Fruit fly (Drosophila melanogaster) whole organism, embryonic: ENCODE data around the gene CG5498.
A peak's percentile ranks its signal among the peaks of the same experiment; 100 is the strongest.

ENCODE experiments used
- Abd-B ChIP-seq: fragments of 200-800 bp; sonication (Bioruptor generic); optimal IDR thresholded peaks from 2 replicates; lab custom pipeline; 2018; ENCODE audit warnings: missing biosample characterization, mild to moderate bottlenecking, missing genetic modification characterization, moderate library complexity
- Adf1 ChIP-seq: fragments of 200-800 bp; sonication (Bioruptor generic); IDR thresholded peaks from 2 replicates; pipeline ENCODE4 v1.3.6; 2022; ENCODE audit warnings: missing biosample characterization, missing genetic modification characterization
- CG10431 ChIP-seq: fragments of 200-800 bp; sonication (Bioruptor generic); optimal IDR thresholded peaks from 3 replicates; lab custom pipeline; 2018; ENCODE audit warnings: missing biosample characterization, mild to moderate bottlenecking, missing genetic modification characterization
- CG10462 ChIP-seq: fragments of 200-800 bp; sonication (Bioruptor generic); optimal IDR thresholded peaks from 2 replicates; lab custom pipeline; 2016; ENCODE audit warnings: missing biosample characterization, missing genetic modification characterization
- CG11085 ChIP-seq: fragments of 200-800 bp; sonication (Bioruptor generic); IDR thresholded peaks from 2 replicates; pipeline ENCODE4 v1.3.6; 2022; ENCODE audit warnings: missing biosample characterization, missing genetic modification characterization
- CG12104 ChIP-seq: fragments of 200-800 bp; sonication (Bioruptor generic); optimal IDR thresholded peaks from 3 replicates; lab custom pipeline; 2016; ENCODE audit warnings: missing biosample characterization, missing genetic modification characterization
- CG12942 ChIP-seq: fragments of 200-800 bp; sonication (Bioruptor generic); optimal IDR thresholded peaks from 3 replicates; lab custom pipeline; 2016; ENCODE audit warnings: missing biosample characterization, missing genetic modification characterization
- CG14965 ChIP-seq: fragments of 200-800 bp; sonication (Bioruptor generic); optimal IDR thresholded peaks from 2 replicates; lab custom pipeline; 2016; ENCODE audit warnings: missing biosample characterization, missing genetic modification characterization, borderline replicate concordance
- CG15073 ChIP-seq: fragments of 200-800 bp; sonication (Bioruptor generic); optimal IDR thresholded peaks from 2 replicates; lab custom pipeline; 2016; ENCODE audit warnings: missing biosample characterization, missing genetic modification characterization
- CG17328 ChIP-seq: fragments of 200-800 bp; sonication (Bioruptor generic); IDR thresholded peaks from 2 replicates; pipeline ENCODE4 v1.3.6; 2022; ENCODE audit warnings: missing biosample characterization, missing genetic modification characterization
- CG17385 ChIP-seq: fragments of 200-800 bp; sonication (Bioruptor generic); optimal IDR thresholded peaks from 3 replicates; lab custom pipeline; 2018; ENCODE audit warnings: missing biosample characterization, mild to moderate bottlenecking, missing genetic modification characterization
- CG17568 ChIP-seq: fragments of 200-800 bp; sonication (Bioruptor generic); optimal IDR thresholded peaks from 2 replicates; lab custom pipeline; 2018; ENCODE audit warnings: missing biosample characterization, mild to moderate bottlenecking, missing genetic modification characterization, moderate library complexity
- CG18011 ChIP-seq: fragments of 200-800 bp; sonication (Bioruptor generic); optimal IDR thresholded peaks from 2 replicates; lab custom pipeline; 2017; ENCODE audit warnings: missing biosample characterization, missing genetic modification characterization, mild to moderate bottlenecking, moderate library complexity, missing genotype
- CG1832 ChIP-seq: fragments of 200-800 bp; sonication (Bioruptor generic); optimal IDR thresholded peaks from 2 replicates; lab custom pipeline; 2017; ENCODE audit warnings: missing biosample characterization, mild to moderate bottlenecking, missing genetic modification characterization, inconsistent platforms
- CG18764 ChIP-seq: fragments of 200-800 bp; sonication (Bioruptor generic); optimal IDR thresholded peaks from 3 replicates; lab custom pipeline; 2016; ENCODE audit warnings: missing biosample characterization, missing genetic modification characterization
- CG31388 ChIP-seq: fragments of 200-800 bp; sonication (Bioruptor generic); optimal IDR thresholded peaks from 2 replicates; lab custom pipeline; 2016; ENCODE audit warnings: missing biosample characterization, missing genetic modification characterization
- CG5953 ChIP-seq: fragments of 200-800 bp; sonication (Bioruptor generic); IDR thresholded peaks from 2 replicates; pipeline ENCODE4 v1.3.6; 2022; ENCODE audit warnings: missing biosample characterization, missing genetic modification characterization
- CG6175 ChIP-seq: fragments of 200-800 bp; sonication (Bioruptor generic); IDR thresholded peaks from 3 replicates; pipeline ENCODE4 v1.3.6; 2022; ENCODE audit warnings: missing biosample characterization, missing genetic modification characterization
- CG6813 ChIP-seq: fragments of 200-800 bp; sonication (Bioruptor generic); optimal IDR thresholded peaks from 2 replicates; lab custom pipeline; 2017; ENCODE audit warnings: missing biosample characterization, missing genetic modification characterization, mild to moderate bottlenecking, moderate library complexity, missing genetic modification reagents
- CG7987 ChIP-seq: fragments of 200-800 bp; sonication (Bioruptor generic); optimal IDR thresholded peaks from 2 replicates; lab custom pipeline; 2018; ENCODE audit warnings: missing biosample characterization, mild to moderate bottlenecking, missing genetic modification characterization, moderate library complexity
- CG8924 ChIP-seq: fragments of 200-800 bp; optimal IDR thresholded peaks from 3 replicates; lab custom pipeline; 2019; ENCODE audit warnings: missing biosample characterization, mild to moderate bottlenecking, missing genetic modification characterization, moderate library complexity
- CG9215 ChIP-seq: fragments of 200-800 bp; sonication (Bioruptor generic); IDR thresholded peaks from 2 replicates; pipeline ENCODE4 v1.3.6; 2022; ENCODE audit warnings: missing biosample characterization, missing genetic modification characterization
- CG9609 ChIP-seq: fragments of 200-800 bp; sonication (Bioruptor generic); optimal IDR thresholded peaks from 3 replicates; lab custom pipeline; 2016; ENCODE audit warnings: missing biosample characterization, missing genetic modification characterization
- Deaf1 ChIP-seq: fragments of 200-800 bp; optimal IDR thresholded peaks from 3 replicates; lab custom pipeline; 2019; ENCODE audit warnings: missing biosample characterization, mild to moderate bottlenecking, missing genetic modification characterization, moderate library complexity
- HmgZ ChIP-seq: fragments of 200-800 bp; sonication (Bioruptor generic); optimal IDR thresholded peaks from 2 replicates; lab custom pipeline; 2018; ENCODE audit warnings: missing biosample characterization, mild to moderate bottlenecking, missing genetic modification characterization
- Hr39 ChIP-seq: fragments of >200 bp; optimal IDR thresholded peaks from 2 replicates; lab custom pipeline; 2017
- Hsf ChIP-seq: fragments of 200-800 bp; sonication (Bioruptor generic); optimal IDR thresholded peaks from 3 replicates; lab custom pipeline; 2016; ENCODE audit warnings: missing biosample characterization, missing genetic modification characterization
- Jarid2 ChIP-seq: fragments of 200-800 bp; sonication (Bioruptor generic); optimal IDR thresholded peaks from 3 replicates; lab custom pipeline; 2017; ENCODE audit warnings: mild to moderate bottlenecking, missing biosample characterization, missing genetic modification reagents, missing genetic modification characterization
- Kr ChIP-seq: fragments of 200-800 bp; sonication (Bioruptor generic); optimal IDR thresholded peaks from 2 replicates; lab custom pipeline; 2017; ENCODE audit warnings: missing biosample characterization, mild to moderate bottlenecking, missing genetic modification characterization
- Mrtf ChIP-seq: fragments of 200-800 bp; sonication (Bioruptor generic); IDR thresholded peaks from 3 replicates; pipeline ENCODE4 v1.3.6; 2022; ENCODE audit warnings: missing biosample characterization, missing genetic modification characterization
- Optix ChIP-seq: fragments of 200-800 bp; sonication (Bioruptor generic); IDR thresholded peaks from 3 replicates; pipeline ENCODE4 v1.3.6; 2022; ENCODE audit warnings: missing biosample characterization, missing genetic modification characterization
- Poxn ChIP-seq: fragments of 200-800 bp; sonication (Bioruptor generic); IDR thresholded peaks from 2 replicates; pipeline ENCODE4 v1.3.6; 2022; ENCODE audit warnings: missing biosample characterization, missing genetic modification characterization
- TFAM ChIP-seq: fragments of 200-800 bp; sonication (Bioruptor generic); optimal IDR thresholded peaks from 2 replicates; lab custom pipeline; 2017; ENCODE audit warnings: missing biosample characterization, missing genetic modification characterization, inconsistent platforms
- Vsx1 ChIP-seq: fragments of 200-800 bp; sonication (Bioruptor generic); optimal IDR thresholded peaks from 2 replicates; lab custom pipeline; 2017; ENCODE audit warnings: missing biosample characterization, mild to moderate bottlenecking, missing genetic modification characterization, missing genetic modification reagents
- bigmax ChIP-seq: fragments of 200-800 bp; sonication (Bioruptor generic); optimal IDR thresholded peaks from 2 replicates; lab custom pipeline; 2018; ENCODE audit warnings: missing biosample characterization, mild to moderate bottlenecking, missing genetic modification characterization
- chn ChIP-seq: fragments of 200-800 bp; sonication (Bioruptor generic); optimal IDR thresholded peaks from 2 replicates; lab custom pipeline; 2016; ENCODE audit warnings: missing biosample characterization, missing genetic modification characterization
- cwo ChIP-seq: fragments of 200-800 bp; sonication (Bioruptor generic); optimal IDR thresholded peaks from 3 replicates; lab custom pipeline; 2017; ENCODE audit warnings: missing biosample characterization, missing genetic modification characterization, mild to moderate bottlenecking, moderate library complexity, missing genetic modification reagents
- fd102C ChIP-seq: fragments of 200-800 bp; sonication (Bioruptor generic); optimal IDR thresholded peaks from 2 replicates; lab custom pipeline; 2018; ENCODE audit warnings: missing biosample characterization, mild to moderate bottlenecking, missing genetic modification characterization, moderate library complexity
- ftz-f1 ChIP-seq: fragments of 200-800 bp; sonication (Bioruptor generic); optimal IDR thresholded peaks from 2 replicates; lab custom pipeline; 2016; ENCODE audit warnings: missing biosample characterization, missing genetic modification characterization
- gcm2 ChIP-seq: fragments of 200-800 bp; sonication (Bioruptor generic); optimal IDR thresholded peaks from 2 replicates; lab custom pipeline; 2016; ENCODE audit warnings: missing biosample characterization, missing genetic modification characterization
- gsb-n ChIP-seq: fragments of 200-800 bp; sonication (Bioruptor generic); optimal IDR thresholded peaks from 3 replicates; lab custom pipeline; 2018; ENCODE audit warnings: missing biosample characterization, mild to moderate bottlenecking, missing genetic modification characterization
- hkb ChIP-seq, 2 experiments: fragments of 200-800 bp in 1 of 2; fragments of >200 bp in 1 of 2; sonication (Bioruptor generic) in 1 of 2; IDR thresholded peaks in 1 of 2; optimal IDR thresholded peaks in 1 of 2; 2 replicates each; pipeline versions ENCODE4 v1.3.6 to Lab custom; 2017 to 2022; ENCODE audit warnings: missing biosample characterization in 1 of 2, missing genetic modification characterization in 1 of 2
- ind ChIP-seq: fragments of 200-800 bp; sonication (Bioruptor generic); optimal IDR thresholded peaks from 3 replicates; lab custom pipeline; 2016; ENCODE audit warnings: missing biosample characterization, missing genetic modification characterization
- pan ChIP-seq, 4 experiments: fragments of >200 bp in 3 of 4; fragments of 200-800 bp in 1 of 4; sonication (Bioruptor generic) in 1 of 4; optimal IDR thresholded peaks in 3 of 4; IDR thresholded peaks in 1 of 4; 2 replicates each; pipeline versions ENCODE4 v1.3.6 to Lab custom; 2017 to 2022; ENCODE audit warnings: missing biosample characterization in 2 of 4, missing genetic modification characterization in 2 of 4, mixed read lengths in 1 of 4
- run ChIP-seq: fragments of 200-800 bp; sonication (Bioruptor generic); optimal IDR thresholded peaks from 3 replicates; lab custom pipeline; 2018; ENCODE audit warnings: missing biosample characterization, mild to moderate bottlenecking, missing genetic modification characterization
- salm ChIP-seq: fragments of 200-800 bp; sonication (Bioruptor generic); optimal IDR thresholded peaks from 2 replicates; lab custom pipeline; 2018; ENCODE audit warnings: missing biosample characterization, mild to moderate bottlenecking, missing genetic modification characterization
- tup ChIP-seq: fragments of 200-800 bp; sonication (Bioruptor generic); optimal IDR thresholded peaks from 2 replicates; lab custom pipeline; 2016; ENCODE audit warnings: missing biosample characterization, mild to moderate bottlenecking, missing genetic modification characterization, moderate library complexity
- tx ChIP-seq: fragments of 200-800 bp; sonication (Bioruptor generic); optimal IDR thresholded peaks from 2 replicates; lab custom pipeline; 2016; ENCODE audit warnings: missing biosample characterization, missing genetic modification characterization

CG5498 gene

DNA sequence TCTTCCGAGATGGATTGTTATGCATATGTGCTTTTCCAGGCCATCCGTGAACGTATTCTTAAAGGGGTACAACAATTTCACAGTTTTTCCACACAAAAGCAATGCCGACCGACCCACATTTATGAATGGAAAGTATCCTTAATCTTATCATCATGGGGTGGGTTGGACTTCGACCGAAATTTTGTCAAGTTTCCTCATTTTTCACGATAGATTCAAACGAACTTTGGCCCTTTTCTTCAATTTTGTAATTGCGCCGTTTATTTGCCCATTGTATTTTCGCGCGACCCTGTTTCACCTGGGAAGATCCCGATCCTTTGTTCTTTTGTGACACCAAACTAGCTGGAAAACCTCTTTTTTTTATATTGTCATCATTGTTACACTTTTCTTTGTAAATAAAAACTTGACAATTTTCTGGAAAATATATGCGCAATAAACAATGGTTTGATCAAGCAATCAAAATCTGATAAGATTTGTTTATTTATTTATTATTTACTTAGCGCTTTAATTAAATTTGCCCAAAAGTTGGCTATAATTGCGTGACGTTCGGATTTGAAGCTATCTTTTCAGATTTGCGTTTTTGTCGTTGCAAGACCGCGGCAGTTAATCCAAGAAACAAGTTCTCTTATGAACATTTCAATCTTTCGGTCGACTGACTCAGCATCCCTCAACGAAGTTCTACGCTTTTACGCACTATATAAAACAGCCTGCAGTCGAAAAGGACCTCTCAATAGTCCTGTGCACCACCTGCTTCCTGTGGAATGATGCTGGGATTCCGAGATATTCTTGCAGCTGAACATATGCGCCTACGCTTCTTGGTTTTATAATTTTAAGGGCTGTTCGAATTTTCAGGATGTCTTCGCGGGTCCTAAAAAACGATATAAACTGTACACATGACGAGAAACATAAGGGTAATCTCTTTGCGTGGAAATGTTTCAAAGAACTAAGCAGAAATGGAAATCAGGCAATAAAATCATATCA is 22.4 kb upstream of the CG5498 start (continued):
- TF ChIP-seq Jarid2 (GFP tag; lab: Kevin White, UChicago) = no peak
- TF ChIP-seq bigmax = no peak
- no peak for TF ChIP-seq CG6175 (GFP tag; lab: Robert Waterston, UW)
- TF ChIP-seq CG15073 (GFP tag; lab: Kevin White, UChicago) = no peak
- peak; percentile 56 for TF ChIP-seq CG6813 (GFP tag; lab: Kevin White, UChicago)
- no peak for TF ChIP-seq Kr (GFP tag; lab: Kevin White, UChicago)
- no peak for TF ChIP-seq CG1832 (GFP tag; lab: Kevin White, UChicago)
- peak; percentile 72 for TF ChIP-seq Vsx1
- no peak for TF ChIP-seq CG17328 (GFP tag; lab: Robert Waterston, UW)
- TF ChIP-seq salm (tag; lab: Kevin White, UChicago) = peak; percentile 67
- TF ChIP-seq cwo (GFP tag; lab: Kevin White, UChicago) = no peak
- TF ChIP-seq CG8924 (tag; lab: Kevin White, UChicago) = peak; percentile 18
- TF ChIP-seq CG10431 (GFP tag; lab: Kevin White, UChicago) = no peak
- TF ChIP-seq CG5953 = no peak
- no peak for TF ChIP-seq CG31388 (GFP tag; lab: Kevin White, UChicago)
- peak; percentile 25 for TF ChIP-seq gsb-n (tag; lab: Kevin White, UChicago)
- no peak for TF ChIP-seq CG14965 (GFP tag; lab: Kevin White, UChicago)
- no peak for TF ChIP-seq CG9609 (GFP tag; lab: Kevin White, UChicago)
- TF ChIP-seq tx (GFP tag; lab: Kevin White, UChicago) = no peak
- TF ChIP-seq Hr39 (lab: Kevin White, UChicago) = no peak
- no peak for TF ChIP-seq Abd-B (GFP tag; lab: Kevin White, UChicago)
- TF ChIP-seq CG11085 (GFP tag; lab: Robert Waterston, UW) = no peak
- peak; percentile 12 for TF ChIP-seq run (tag; lab: Kevin White, UChicago)
- no peak for TF ChIP-seq pan (optimal IDR thresholded peaks at IDR 0.05; lab: Kevin White, UChicago)
- no peak for TF ChIP-seq pan (GFP tag; optimal IDR thresholded peaks at IDR 0.05 in 1 of 2, IDR thresholded peaks at IDR 0.05 in 1 of 2)
- no peak for TF ChIP-seq chn
- TF ChIP-seq CG12104 (GFP tag; lab: Kevin White, UChicago) = peak; percentile 9
- TF ChIP-seq CG10462 = no peak
- TF ChIP-seq Adf1 (GFP tag; lab: Robert Waterston, UW) = no peak
- TF ChIP-seq Deaf1 (tag; lab: Kevin White, UChicago) = no peak
- no peak for TF ChIP-seq gcm2 (GFP tag; lab: Kevin White, UChicago)
- no peak for TF ChIP-seq CG9215 (GFP tag; lab: Robert Waterston, UW)
- peak; percentile 45 for TF ChIP-seq CG17385 (GFP tag; lab: Kevin White, UChicago)
- TF ChIP-seq HmgZ = peak; percentile 48
- peak; percentile 61 for TF ChIP-seq CG7987 (GFP tag; lab: Kevin White, UChicago)
- no peak for TF ChIP-seq Poxn (GFP tag; lab: Robert Waterston, UW)
- TF ChIP-seq CG18011 (GFP tag; lab: Kevin White, UChicago) = no peak
- TF ChIP-seq CG17568 (GFP tag; lab: Kevin White, UChicago) = peak; percentile 73
- no peak for TF ChIP-seq Mrtf (GFP tag; lab: Robert Waterston, UW)
- TF ChIP-seq CG12942 (GFP tag; lab: Kevin White, UChicago) = no peak
- no peak for TF ChIP-seq hkb (optimal IDR thresholded peaks at IDR 0.05; lab: Kevin White, UChicago)
- TF ChIP-seq hkb (GFP tag; IDR thresholded peaks at IDR 0.05; lab: Robert Waterston, UW) = peak; percentile 38; the same call in 1 of the 2 replicates
- TF ChIP-seq CG18764 (GFP tag; lab: Kevin White, UChicago) = no peak
- no peak for TF ChIP-seq ftz-f1 (GFP tag; lab: Kevin White, UChicago)
- no peak for TF ChIP-seq Hsf
- TF ChIP-seq TFAM (GFP tag; lab: Kevin White, UChicago) = no peak
- TF ChIP-seq tup (GFP tag; lab: Kevin White, UChicago) = no peak
- TF ChIP-seq ind (GFP tag; lab: Kevin White, UChicago) = no peak
- peak; percentile 13 for TF ChIP-seq fd102C (GFP tag; lab: Kevin White, UChicago)
- TF ChIP-seq Optix (GFP tag; lab: Robert Waterston, UW) = no peak
